Fruit fly (Drosophila melanogaster) whole organism, embryonic: ENCODE measurements around the gene nAChRalpha6.

Source experiments
- CG10366 ChIP-seq: fragments of 200-800 bp; sonication (Bioruptor generic); IDR thresholded peaks from 2 replicates; pipeline ENCODE4 v1.3.6; 2022; ENCODE audit warnings: missing biosample characterization, missing genetic modification characterization
- CG10431 ChIP-seq: fragments of 200-800 bp; sonication (Bioruptor generic); optimal IDR thresholded peaks from 3 replicates; lab custom pipeline; 2018; ENCODE audit warnings: missing biosample characterization, mild to moderate bottlenecking, missing genetic modification characterization
- CG12071 ChIP-seq: fragments of 200-800 bp; sonication (Bioruptor generic); optimal IDR thresholded peaks from 3 replicates; lab custom pipeline; 2018; ENCODE audit warnings: missing biosample characterization, mild to moderate bottlenecking, missing genetic modification characterization
- CG14860 ChIP-seq: fragments of 200-800 bp; sonication (Bioruptor generic); IDR thresholded peaks from 3 replicates; pipeline ENCODE4 v1.3.6; 2022; ENCODE audit warnings: missing biosample characterization, missing genetic modification characterization; ENCODE audit not compliant: partially characterized antibody
- CG14965 ChIP-seq: fragments of 200-800 bp; sonication (Bioruptor generic); optimal IDR thresholded peaks from 2 replicates; lab custom pipeline; 2016; ENCODE audit warnings: missing biosample characterization, missing genetic modification characterization, borderline replicate concordance
- CG15073 ChIP-seq: fragments of 200-800 bp; sonication (Bioruptor generic); optimal IDR thresholded peaks from 2 replicates; lab custom pipeline; 2016; ENCODE audit warnings: missing biosample characterization, missing genetic modification characterization
- CG1603 ChIP-seq: fragments of 200-800 bp; sonication (Bioruptor generic); optimal IDR thresholded peaks from 2 replicates; lab custom pipeline; 2019; ENCODE audit warnings: missing biosample characterization, mild to moderate bottlenecking, missing genetic modification characterization, moderate library complexity
- CG1647 ChIP-seq: fragments of 200-800 bp; sonication (Bioruptor generic); optimal IDR thresholded peaks from 3 replicates; lab custom pipeline; 2016; ENCODE audit warnings: missing biosample characterization, missing genetic modification characterization
- CG17359 ChIP-seq: fragments of 200-800 bp; sonication (Bioruptor generic); optimal IDR thresholded peaks from 3 replicates; lab custom pipeline; 2018; ENCODE audit warnings: missing biosample characterization, mild to moderate bottlenecking, missing genetic modification characterization, moderate library complexity
- CG17612 ChIP-seq: fragments of 200-800 bp; sonication (Bioruptor generic); IDR thresholded peaks from 2 replicates; pipeline ENCODE4 v1.3.6; 2022; ENCODE audit warnings: missing biosample characterization, missing genetic modification characterization
- CG17912 ChIP-seq: fragments of 200-800 bp; sonication (Bioruptor generic); optimal IDR thresholded peaks from 2 replicates; lab custom pipeline; 2018; ENCODE audit warnings: missing biosample characterization, mild to moderate bottlenecking, missing genetic modification characterization
- CG18262 ChIP-seq: fragments of 200-800 bp; optimal IDR thresholded peaks from 3 replicates; lab custom pipeline; 2019; ENCODE audit warnings: missing biosample characterization, mild to moderate bottlenecking, missing genetic modification characterization, moderate library complexity
- CG32772 ChIP-seq: fragments of 200-800 bp; sonication (Bioruptor generic); IDR thresholded peaks from 2 replicates; pipeline ENCODE4 v1.3.6; 2022; ENCODE audit warnings: missing biosample characterization, missing genetic modification characterization
- CG34376 ChIP-seq: fragments of 200-800 bp; sonication (Bioruptor generic); optimal IDR thresholded peaks from 2 replicates; lab custom pipeline; 2018; ENCODE audit warnings: missing biosample characterization, mild to moderate bottlenecking, missing genetic modification characterization
- CG4404 ChIP-seq: fragments of 200-800 bp; sonication (Bioruptor generic); IDR thresholded peaks from 2 replicates; pipeline ENCODE4 v1.3.6; 2022; ENCODE audit warnings: missing biosample characterization, missing genetic modification characterization
- CG5180 ChIP-seq: fragments of 200-800 bp; sonication (Bioruptor generic); optimal IDR thresholded peaks from 3 replicates; lab custom pipeline; 2017; ENCODE audit warnings: missing biosample characterization, missing genetic modification characterization, mild to moderate bottlenecking, moderate library complexity, missing genetic modification reagents
- CG6765 ChIP-seq: fragments of 200-800 bp; sonication (Bioruptor generic); optimal IDR thresholded peaks from 3 replicates; lab custom pipeline; 2017; ENCODE audit warnings: missing biosample characterization, mild to moderate bottlenecking, missing genetic modification characterization
- CG8388 ChIP-seq: fragments of 200-800 bp; sonication (Bioruptor generic); optimal IDR thresholded peaks from 2 replicates; lab custom pipeline; 2019; ENCODE audit warnings: missing biosample characterization, mild to moderate bottlenecking, missing genetic modification characterization, moderate library complexity
- Chrac-16 ChIP-seq: fragments of 200-800 bp; sonication (Bioruptor generic); optimal IDR thresholded peaks from 3 replicates; lab custom pipeline; 2016; ENCODE audit warnings: missing biosample characterization, missing genetic modification characterization
- CrebB ChIP-seq: fragments of 200-800 bp; sonication (Bioruptor generic); optimal IDR thresholded peaks from 3 replicates; lab custom pipeline; 2018; ENCODE audit warnings: missing biosample characterization, mild to moderate bottlenecking, missing genetic modification characterization
- Dp ChIP-seq: fragments of 200-800 bp; sonication (Bioruptor generic); optimal IDR thresholded peaks from 2 replicates; lab custom pipeline; 2018; ENCODE audit warnings: missing biosample characterization, mild to moderate bottlenecking, missing genetic modification characterization, moderate library complexity
- MTF-1 ChIP-seq: fragments of 200-800 bp; sonication (Bioruptor generic); optimal IDR thresholded peaks from 2 replicates; lab custom pipeline; 2018; ENCODE audit warnings: missing biosample characterization, mild to moderate bottlenecking, missing genetic modification characterization, borderline replicate concordance
- NK7.1 ChIP-seq: fragments of 200-800 bp; sonication (Bioruptor generic); optimal IDR thresholded peaks from 3 replicates; lab custom pipeline; 2016; ENCODE audit warnings: missing biosample characterization, missing genetic modification characterization
- Nf-YC ChIP-seq: fragments of 200-800 bp; optimal IDR thresholded peaks from 3 replicates; lab custom pipeline; 2019; ENCODE audit warnings: missing biosample characterization, mild to moderate bottlenecking, missing genetic modification characterization, moderate library complexity
- Poxn ChIP-seq: fragments of 200-800 bp; sonication (Bioruptor generic); IDR thresholded peaks from 2 replicates; pipeline ENCODE4 v1.3.6; 2022; ENCODE audit warnings: missing biosample characterization, missing genetic modification characterization
- Six4 ChIP-seq: fragments of 200-800 bp; sonication (Bioruptor generic); optimal IDR thresholded peaks from 2 replicates; lab custom pipeline; 2016; ENCODE audit warnings: missing biosample characterization, missing genetic modification characterization
- Usf ChIP-seq: fragments of 200-800 bp; sonication (Bioruptor generic); optimal IDR thresholded peaks from 2 replicates; lab custom pipeline; 2017; ENCODE audit warnings: missing genotype, missing biosample characterization, missing genetic modification characterization
- aop ChIP-seq: fragments of 200-800 bp; sonication (Bioruptor generic); IDR thresholded peaks from 2 replicates; pipeline ENCODE4 v1.3.6; 2022; ENCODE audit warnings: missing biosample characterization, missing genetic modification characterization
- az2 ChIP-seq: fragments of 200-800 bp; sonication (Bioruptor generic); optimal IDR thresholded peaks from 3 replicates; lab custom pipeline; 2016; ENCODE audit warnings: missing biosample characterization, missing genetic modification characterization
- cato ChIP-seq: fragments of 200-800 bp; sonication (Bioruptor generic); optimal IDR thresholded peaks from 2 replicates; lab custom pipeline; 2016; ENCODE audit warnings: missing biosample characterization, missing genetic modification characterization, borderline replicate concordance
- cg ChIP-seq: fragments of 200-800 bp; sonication (Bioruptor generic); optimal IDR thresholded peaks from 3 replicates; lab custom pipeline; 2019; ENCODE audit warnings: missing biosample characterization, mild to moderate bottlenecking, missing genetic modification characterization, moderate library complexity
- chif ChIP-seq, 2 experiments: fragments of 200-800 bp; sonication (Bioruptor generic); optimal IDR thresholded peaks; 3 replicates each; lab custom pipeline; 2016; ENCODE audit warnings: missing biosample characterization in 2 of 2, missing genetic modification characterization in 2 of 2
- disco-r ChIP-seq: fragments of 200-800 bp; sonication (Bioruptor generic); optimal IDR thresholded peaks from 2 replicates; lab custom pipeline; 2016; ENCODE audit warnings: missing biosample characterization, missing genetic modification characterization
- ewg ChIP-seq: fragments of 200-800 bp; sonication (Bioruptor generic); optimal IDR thresholded peaks from 3 replicates; lab custom pipeline; 2017; ENCODE audit warnings: mild to moderate bottlenecking, missing biosample characterization, missing genetic modification reagents, missing genetic modification characterization
- fru ChIP-seq: fragments of >200 bp; optimal IDR thresholded peaks from 2 replicates; lab custom pipeline; 2017
- fu2 ChIP-seq: fragments of 200-800 bp; sonication (Bioruptor generic); optimal IDR thresholded peaks from 2 replicates; lab custom pipeline; 2016; ENCODE audit warnings: missing biosample characterization, missing genetic modification characterization
- gem ChIP-seq: fragments of 200-800 bp; sonication (Bioruptor generic); optimal IDR thresholded peaks from 2 replicates; lab custom pipeline; 2019; ENCODE audit warnings: missing biosample characterization, mild to moderate bottlenecking, missing genetic modification characterization, moderate library complexity
- ham ChIP-seq: fragments of 200-800 bp; sonication (Bioruptor generic); IDR thresholded peaks from 2 replicates; pipeline ENCODE4 v1.3.6; 2022; ENCODE audit warnings: missing biosample characterization, missing genetic modification characterization
- onecut ChIP-seq: fragments of 200-800 bp; sonication (Bioruptor generic); IDR thresholded peaks from 2 replicates; pipeline ENCODE4 v1.3.6; 2022; ENCODE audit warnings: missing biosample characterization, missing genetic modification characterization
- rib ChIP-seq: fragments of 200-800 bp; sonication (Bioruptor generic); IDR thresholded peaks from 2 replicates; pipeline ENCODE4 v1.3.6; 2022; ENCODE audit warnings: missing biosample characterization, missing genetic modification characterization
- sens ChIP-seq: fragments of 200-800 bp; sonication (Bioruptor generic); peaks from one replicate; lab custom pipeline; 2016; ENCODE audit warnings: missing biosample characterization, missing genetic modification characterization
- seq ChIP-seq: fragments of 200-800 bp; sonication (Bioruptor generic); IDR thresholded peaks from 2 replicates; pipeline ENCODE4 v1.3.6; 2022; ENCODE audit warnings: missing biosample characterization, missing genetic modification characterization
- sna ChIP-seq: fragments of 200-800 bp; sonication (Bioruptor generic); IDR thresholded peaks from 2 replicates; pipeline ENCODE4 v1.3.6; 2022; ENCODE audit warnings: missing biosample characterization, missing genetic modification characterization; ENCODE audit not compliant: partially characterized antibody
- ttk ChIP-seq: fragments of 200-800 bp; sonication (Bioruptor generic); IDR thresholded peaks from 2 replicates; pipeline ENCODE4 v2.1.2; 2022; ENCODE audit warnings: missing biosample characterization, missing genetic modification characterization
- tup ChIP-seq: fragments of 200-800 bp; sonication (Bioruptor generic); optimal IDR thresholded peaks from 2 replicates; lab custom pipeline; 2016; ENCODE audit warnings: missing biosample characterization, mild to moderate bottlenecking, missing genetic modification characterization, moderate library complexity
- wdn ChIP-seq: fragments of 200-800 bp; sonication (Bioruptor generic); IDR thresholded peaks from 2 replicates; pipeline ENCODE4 v1.3.6; 2022; ENCODE audit warnings: missing biosample characterization, missing genetic modification characterization
- wor ChIP-seq: fragments of 200-800 bp; sonication (Bioruptor generic); IDR thresholded peaks from 2 replicates; pipeline ENCODE4 v1.3.6; 2022; ENCODE audit warnings: missing biosample characterization, missing genetic modification characterization
- zen2 ChIP-seq: fragments of 200-800 bp; sonication (Bioruptor generic); IDR thresholded peaks from 3 replicates; pipeline ENCODE4 v1.3.6; 2022; ENCODE audit warnings: missing biosample characterization, missing genetic modification characterization; ENCODE audit not compliant: partially characterized antibody

nAChRalpha6 gene

DNA sequence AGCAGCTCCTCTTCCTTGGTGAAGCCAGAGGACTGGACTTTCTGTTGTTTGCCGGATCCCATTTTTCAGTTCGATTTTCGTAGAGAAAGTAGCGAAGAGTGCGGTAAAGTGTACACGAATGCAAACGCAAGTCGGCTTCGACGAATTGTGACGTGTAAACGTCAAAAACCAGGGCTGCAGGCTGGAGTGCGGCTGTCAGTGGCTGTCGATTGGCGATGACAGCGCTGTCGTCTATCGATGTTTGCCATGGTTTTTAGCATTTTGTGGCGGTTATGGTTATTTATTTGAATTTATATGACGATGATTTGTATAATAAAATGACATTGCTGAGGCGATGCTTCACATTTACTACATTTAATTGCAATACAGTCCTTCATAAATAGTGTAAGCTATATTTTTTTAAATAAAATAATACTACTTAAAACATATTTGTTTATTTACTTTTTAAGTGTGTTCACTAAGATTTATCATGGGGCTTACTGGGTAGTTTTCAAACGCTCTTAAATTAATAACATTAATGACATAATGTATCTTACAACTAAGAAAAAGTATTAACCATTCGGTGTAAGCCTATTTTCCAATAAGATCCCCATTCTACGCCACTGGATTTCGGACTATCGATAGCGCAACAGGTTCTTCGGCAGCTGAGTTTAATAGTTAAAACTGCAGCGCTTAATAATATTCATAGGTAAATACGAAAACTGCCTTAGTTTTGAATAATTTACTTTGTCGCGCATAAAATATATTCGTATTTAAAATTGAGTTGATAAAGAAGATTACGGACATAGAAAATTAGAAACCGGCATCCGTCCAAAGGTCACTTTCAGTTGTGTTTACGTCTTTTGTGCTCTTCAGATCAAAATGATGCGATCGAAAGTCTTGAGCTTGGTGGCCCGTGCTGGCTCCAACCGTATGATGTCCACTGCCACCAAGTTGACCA, 32.2 kb upstream of the nAChRalpha6 start, which contains the start of the genes CG5885 and CG4598 (continued):
- peak; percentile 89 for TF ChIP-seq sens (GFP tag; lab: Kevin White, UChicago)
- TF ChIP-seq cato = peak; percentile 29
- TF ChIP-seq gem (tag; lab: Kevin White, UChicago) = peak; percentile 87
- no peak for TF ChIP-seq seq (GFP tag; lab: Robert Waterston, UW)
- peak; percentile 48 for TF ChIP-seq CG5180 (GFP tag; lab: Kevin White, UChicago)
- TF ChIP-seq NK7.1 (GFP tag; lab: Kevin White, UChicago) = no peak
- no peak for TF ChIP-seq cg
- peak in 1 of 2 experiments; percentile 30 for TF ChIP-seq chif (GFP tag; optimal IDR thresholded peaks at IDR 0.05; lab: Kevin White, UChicago)
- TF ChIP-seq CG14965 (GFP tag; lab: Kevin White, UChicago) = no peak
- TF ChIP-seq tup (GFP tag; lab: Kevin White, UChicago) = peak; percentile 40
- no peak for TF ChIP-seq CG1647 (GFP tag; lab: Kevin White, UChicago)
- TF ChIP-seq Dp (GFP tag; lab: Kevin White, UChicago) = peak; percentile 88
- no peak; the same call in 1 of the 2 replicates for TF ChIP-seq ttk (GFP tag; lab: Robert Waterston, UW)
- no peak for TF ChIP-seq aop (GFP tag; lab: Robert Waterston, UW)
- peak; percentile 76 for TF ChIP-seq az2 (GFP tag; lab: Kevin White, UChicago)
- no peak for TF ChIP-seq MTF-1 (GFP tag; lab: Kevin White, UChicago)
- peak; percentile 49 for TF ChIP-seq CG17359 (tag; lab: Kevin White, UChicago)
- no peak for TF ChIP-seq Poxn (GFP tag; lab: Robert Waterston, UW)
- peak; percentile 68 for TF ChIP-seq CG14860 (GFP tag; lab: Robert Waterston, UW)
- TF ChIP-seq CG4404 (GFP tag; lab: Robert Waterston, UW) = no peak
- peak; percentile 59 for TF ChIP-seq CrebB (tag; lab: Kevin White, UChicago)
- TF ChIP-seq rib (GFP tag; lab: Robert Waterston, UW) = 0 out of 2 replicates have a peak, but pooled peaks have one; percentile 34
- peak; percentile 57 for TF ChIP-seq CG10431
- TF ChIP-seq CG17912 (GFP tag; lab: Kevin White, UChicago) = peak; percentile 46
- no peak for TF ChIP-seq fru (lab: Kevin White, UChicago)
- peak; percentile 6 for TF ChIP-seq ewg (GFP tag; lab: Kevin White, UChicago)
- no peak for TF ChIP-seq CG12071
- TF ChIP-seq Six4 (GFP tag; lab: Kevin White, UChicago) = no peak
- TF ChIP-seq CG1603 (tag; lab: Kevin White, UChicago) = peak; percentile 78
- no peak for TF ChIP-seq wdn
- peak; percentile 72; the same call in 2 of the 3 replicates for TF ChIP-seq zen2
- peak; percentile 55; the same call in 1 of the 2 replicates for TF ChIP-seq onecut
- TF ChIP-seq ham (GFP tag; lab: Robert Waterston, UW) = no peak
- TF ChIP-seq CG10366 (GFP tag; lab: Robert Waterston, UW) = peak; percentile 70
- peak; percentile 36 for TF ChIP-seq CG6765
- TF ChIP-seq wor (GFP tag; lab: Robert Waterston, UW) = 0 out of 2 replicates have a peak, but pooled peaks have one; percentile 19
- TF ChIP-seq Chrac-16 (GFP tag; lab: Kevin White, UChicago) = peak; percentile 70
- peak; percentile 3 for TF ChIP-seq CG34376
- TF ChIP-seq sna (GFP tag; lab: Robert Waterston, UW) = no peak
- no peak for TF ChIP-seq fu2
- TF ChIP-seq CG15073 = no peak
- TF ChIP-seq Nf-YC (tag; lab: Kevin White, UChicago) = peak; percentile 67
- peak; percentile 70 for TF ChIP-seq CG18262 (tag; lab: Kevin White, UChicago)
- TF ChIP-seq CG17612 (GFP tag; lab: Robert Waterston, UW) = no peak
- TF ChIP-seq CG32772 = peak; percentile 28; the same call in 1 of the 2 replicates
- TF ChIP-seq Usf (GFP tag; lab: Kevin White, UChicago) = no peak
- peak; percentile 68 for TF ChIP-seq CG8388 (GFP tag; lab: Kevin White, UChicago)
- TF ChIP-seq disco-r = no peak
